Worm (Caenorhabditis elegans): ENCODE results near the gene T27E7.4.

Gene T27E7.4

DNA sequence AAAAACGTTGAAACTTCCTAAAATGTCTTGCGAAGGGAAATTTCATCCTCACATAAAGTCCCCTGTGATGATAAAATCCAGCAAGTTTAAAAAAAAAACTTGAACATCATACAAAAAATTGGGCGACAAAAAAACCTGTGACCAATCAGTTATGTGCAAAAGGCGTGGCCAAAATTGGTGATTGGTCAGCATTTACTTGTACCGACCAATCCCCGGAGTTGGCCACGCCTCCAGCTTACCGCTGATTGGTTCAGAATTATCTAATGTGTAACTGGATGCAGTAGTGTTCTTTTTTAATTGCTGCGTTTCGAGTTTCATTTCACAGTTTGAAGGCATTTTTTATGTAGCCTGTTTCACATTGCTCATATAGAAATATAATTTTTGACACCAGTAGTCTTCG is 38.2 kb upstream of the T27E7.4 start:
- no peak for TF ChIP-seq Y116A8C.19 (tag; optimal IDR thresholded peaks at IDR 0.05; ENCODE audit: borderline replicate concordance)
- no peak for TF ChIP-seq fos-1 (tag; optimal IDR thresholded peaks at IDR 0.05)
- TF ChIP-seq hlh-4 (tag; optimal IDR thresholded peaks at IDR 0.05): no peak
- TF ChIP-seq ets-5 (GFP tag; IDR thresholded peaks at IDR 0.05): no peak
- TF ChIP-seq zip-4 (GFP tag; optimal IDR thresholded peaks at IDR 0.05): no peak
- no peak for TF ChIP-seq ztf-4 (tag; optimal IDR thresholded peaks at IDR 0.05)
- no peak for TF ChIP-seq elt-2 (tag; optimal IDR thresholded peaks at IDR 0.05)
- TF ChIP-seq ztf-11 (tag; optimal IDR thresholded peaks at IDR 0.05): no peak

DNA sequence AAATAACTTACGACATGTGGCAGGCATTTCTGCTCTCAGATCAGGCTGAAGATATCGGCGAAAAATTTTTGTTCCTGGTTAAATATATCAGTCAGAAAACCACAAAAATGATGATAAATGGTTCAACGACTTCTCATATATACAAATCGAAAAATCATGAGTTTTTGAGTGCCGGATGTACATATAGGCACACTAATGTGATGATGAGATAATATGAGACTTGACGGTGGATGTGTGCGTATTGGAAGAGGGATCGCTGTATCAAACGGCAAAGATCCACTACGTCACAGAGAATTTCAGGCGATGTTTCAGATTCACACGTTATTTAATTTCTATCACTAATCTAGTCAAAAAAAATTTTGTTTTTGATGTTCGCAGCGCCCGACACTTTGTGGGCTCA is 37.7 kb upstream of the T27E7.4 start, which contains the start of gene glb-34:
Gene glb-34 (minus strand): TSS at position 101 of the 400 bp plus-strand sequence.
- no peak for TF ChIP-seq F16B12.6 (tag; optimal IDR thresholded peaks at IDR 0.05)
- TF ChIP-seq pqm-1 (tag; optimal IDR thresholded peaks at IDR 0.05): no peak
- no peak for TF ChIP-seq nhr-20 (tag; optimal IDR thresholded peaks at IDR 0.05)
- no peak for TF ChIP-seq lin-39 (tag; optimal IDR thresholded peaks at IDR 0.05)
- no peak for TF ChIP-seq ets-5 (GFP tag; IDR thresholded peaks at IDR 0.05)
- no peak for TF ChIP-seq mep-1 (tag; optimal IDR thresholded peaks at IDR 0.05)
- TF ChIP-seq lin-13 (GFP tag; optimal IDR thresholded peaks at IDR 0.05): no peak
- TF ChIP-seq ceh-82 (tag; optimal IDR thresholded peaks at IDR 0.05): no peak
- TF ChIP-seq lir-3 (tag; optimal IDR thresholded peaks at IDR 0.05; ENCODE audit: poor library complexity): no peak
- no peak for TF ChIP-seq C16A3.4 (tag; optimal IDR thresholded peaks at IDR 0.05)
- no peak for TF ChIP-seq ceh-90 (tag; optimal IDR thresholded peaks at IDR 0.05)
- TF ChIP-seq zag-1 (tag; optimal IDR thresholded peaks at IDR 0.05): no peak
- TF ChIP-seq aha-1 (tag; optimal IDR thresholded peaks at IDR 0.05): no peak

DNA sequence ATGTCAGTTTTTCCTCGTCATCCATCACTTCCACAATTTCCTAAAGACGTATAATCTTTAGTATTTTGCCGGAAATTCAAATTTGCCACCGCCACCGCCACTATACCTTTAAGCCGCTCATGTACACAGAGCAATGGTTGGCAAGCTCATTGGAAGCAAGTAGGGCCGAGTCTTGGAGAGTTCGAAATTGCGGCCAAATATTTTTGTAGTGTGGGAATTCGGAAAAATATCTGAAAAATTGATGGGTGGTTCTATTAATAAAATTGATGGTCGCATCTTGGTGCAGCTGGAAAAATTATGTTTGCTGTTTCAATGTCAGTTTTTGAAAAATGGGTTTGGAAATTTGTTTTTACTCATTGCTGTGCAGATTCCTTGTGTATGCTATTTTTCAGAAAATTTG is 36.8 kb upstream of the T27E7.4 start:
- TF ChIP-seq dpl-1 (GFP tag; optimal IDR thresholded peaks at IDR 0.05) (no peak), unc-30 (tag; optimal IDR thresholded peaks at IDR 0.05) (no peak), efl-3 (GFP tag; optimal IDR thresholded peaks at IDR 0.05) (no peak), ztf-11 (tag; optimal IDR thresholded peaks at IDR 0.05) (no peak), zip-4 (GFP tag; optimal IDR thresholded peaks at IDR 0.05) (no peak), hpl-2 (GFP tag; optimal IDR thresholded peaks at IDR 0.05) (no peak), dsc-1 (tag; optimal IDR thresholded peaks at IDR 0.05) (no peak), tbx-2 (tag; optimal IDR thresholded peaks at IDR 0.05) (no peak)

DNA sequence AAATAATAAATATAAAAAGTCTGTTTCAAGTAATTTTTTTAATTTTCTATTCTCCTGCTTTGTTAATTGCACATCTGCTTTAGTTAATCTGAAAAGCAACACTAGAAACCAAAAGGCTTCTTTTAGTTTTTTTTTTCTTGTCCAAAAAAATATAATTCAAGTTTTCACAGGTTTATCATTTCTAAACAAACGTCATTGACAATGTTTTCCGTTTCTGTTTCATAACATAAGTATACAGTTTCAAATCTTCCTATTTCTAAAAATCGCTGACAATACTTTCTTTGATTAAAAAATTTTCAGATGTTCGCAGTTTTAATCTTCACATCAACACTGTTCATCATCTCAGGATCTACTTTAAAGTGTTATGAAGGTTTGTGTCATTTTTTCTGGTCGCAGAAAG is 30.2 kb upstream of the T27E7.4 start, which contains the start of gene Y57G11B.2:
Gene Y57G11B.2 (plus strand): TSS at position 301 of the 400 bp plus-strand sequence.
- TF ChIP-seq fkh-8 (tag; optimal IDR thresholded peaks at IDR 0.05) (no peak), nhr-85 (tag) (peak; percentile 9)

DNA sequence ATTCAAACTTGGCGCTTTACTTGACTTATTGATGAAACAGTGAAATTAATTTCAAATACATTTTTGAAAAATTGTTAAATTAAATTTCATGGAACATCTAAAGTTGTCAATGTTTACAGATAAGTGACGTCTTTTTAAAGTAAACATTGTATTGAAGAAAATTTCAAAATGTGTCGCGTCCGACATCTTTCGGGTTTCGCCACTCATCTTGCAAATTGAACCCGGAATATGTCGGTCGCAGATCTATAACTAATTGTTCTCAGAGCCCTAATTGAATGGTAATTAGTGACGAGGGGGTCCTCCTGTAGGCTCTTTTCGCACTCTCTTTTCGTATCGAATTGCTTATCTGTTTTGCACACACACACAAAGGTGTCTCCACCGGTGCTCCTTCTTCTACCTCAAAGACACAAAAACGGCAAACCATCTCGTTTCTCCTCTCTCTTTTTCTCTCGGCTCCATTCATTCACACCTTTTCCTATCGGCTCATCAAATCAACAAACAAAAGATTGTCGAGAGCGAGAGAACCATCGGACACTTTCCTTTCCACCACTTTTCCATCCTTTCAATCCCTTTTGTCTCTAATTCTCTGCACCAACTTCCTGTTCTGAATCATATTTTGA is 27.9 kb upstream of the T27E7.4 start:
- no peak for TF ChIP-seq efl-1 (optimal IDR thresholded peaks at IDR 0.05)
- no peak for TF ChIP-seq efl-1 (GFP tag; optimal IDR thresholded peaks at IDR 0.05 in 1 of 2)
- TF ChIP-seq rnt-1 (tag; optimal IDR thresholded peaks at IDR 0.05): no peak
- TF ChIP-seq nhr-28 (tag; optimal IDR thresholded peaks at IDR 0.05): no peak
- TF ChIP-seq elt-2 (tag; optimal IDR thresholded peaks at IDR 0.05): peak; percentile 32
- no peak for TF ChIP-seq elt-3 (tag; optimal IDR thresholded peaks at IDR 0.05)
- TF ChIP-seq jun-1 (tag; optimal IDR thresholded peaks at IDR 0.05): no peak
- TF ChIP-seq ces-1 (GFP tag; optimal IDR thresholded peaks at IDR 0.05): no peak
- TF ChIP-seq ceh-90 (tag; optimal IDR thresholded peaks at IDR 0.05): no peak
- TF ChIP-seq nhr-77 (tag; optimal IDR thresholded peaks at IDR 0.05): no peak
- no peak for TF ChIP-seq zag-1 (tag; optimal IDR thresholded peaks at IDR 0.05)
- peak; percentile 20 for TF ChIP-seq nhr-85 (tag)
- peak; percentile 43 for TF ChIP-seq snpc-4 (tag; optimal IDR thresholded peaks at IDR 0.05)
- TF ChIP-seq mef-2 (tag; optimal IDR thresholded peaks at IDR 0.05): no peak
